Worm (Caenorhabditis elegans): ENCODE results near the gene C48B4.13.

- TF ChIP-seq ztf-23 (GFP tag; IDR thresholded peaks at IDR 0.05) (no peak), klf-2 (GFP tag; conservative IDR thresholded peaks at IDR 0.05) (no peak), med-1 (GFP tag; optimal IDR thresholded peaks at IDR 0.05; ENCODE audit: insufficient read depth) (no peak), flt-1 (GFP tag; IDR thresholded peaks at IDR 0.05) (no peak), ref-1 (GFP tag; conservative IDR thresholded peaks at IDR 0.05) (no peak)
These were observed 46.6 kb downstream of the C48B4.13 start for ce11 chrIII:9615114-9615513.
